Worm (Caenorhabditis elegans): ENCODE data around the gene ZK1098.3.

ce11 chrIII:9542816-9543215 lies 4.3 kb upstream of the ZK1098.3 start, which contains the start of gene eif-2Balpha:
- TF ChIP-seq ama-1 (optimal IDR thresholded peaks at IDR 0.05): no peak
- TF ChIP-seq sea-1 (GFP tag; conservative IDR thresholded peaks at IDR 0.05): no peak
- TF ChIP-seq tra-4 (tag; optimal IDR thresholded peaks at IDR 0.05): no peak
- no peak for TF ChIP-seq scrt-1 (GFP tag; IDR thresholded peaks at IDR 0.05)
- TF ChIP-seq B0310.2 (tag; optimal IDR thresholded peaks at IDR 0.05): no peak
- no peak for TF ChIP-seq flt-1 (GFP tag; IDR thresholded peaks at IDR 0.05)
- TF ChIP-seq tbx-11 (GFP tag; IDR thresholded peaks at IDR 0.05): no peak
- TF ChIP-seq tbx-37 (GFP tag; conservative IDR thresholded peaks at IDR 0.05): no peak
- TF ChIP-seq ceh-13 (GFP tag; optimal IDR thresholded peaks at IDR 0.05): no peak
